Fruit fly (Drosophila melanogaster) whole organism, adult: ENCODE measurements around the gene Neurochondrin.

Experiments
- CG11617 ChIP-seq: fragments of 200-800 bp; sonication (Bioruptor generic); optimal IDR thresholded peaks from 2 replicates; lab custom pipeline; 2017; ENCODE audit warnings: mild to moderate bottlenecking, missing biosample characterization, missing genetic modification reagents, missing genetic modification characterization
- CG12768 ChIP-seq: fragments of 200-800 bp; sonication (Bioruptor generic); optimal IDR thresholded peaks from 2 replicates; lab custom pipeline; 2017; ENCODE audit warnings: missing biosample characterization, missing genetic modification characterization, mild to moderate bottlenecking, moderate library complexity, missing genetic modification reagents
- CG14711 ChIP-seq: fragments of 200-800 bp; sonication (Bioruptor generic); optimal IDR thresholded peaks from 2 replicates; lab custom pipeline; 2018; ENCODE audit warnings: missing biosample characterization, mild to moderate bottlenecking, missing genetic modification characterization, moderate library complexity
- CG1620 ChIP-seq: fragments of 200-800 bp; sonication (Bioruptor generic); optimal IDR thresholded peaks from 2 replicates; lab custom pipeline; 2016; ENCODE audit warnings: missing biosample characterization, missing genetic modification characterization
- CG33017 ChIP-seq: fragments of 200-800 bp; sonication (Bioruptor generic); optimal IDR thresholded peaks from 2 replicates; lab custom pipeline; 2018; ENCODE audit warnings: missing biosample characterization, mild to moderate bottlenecking, missing genetic modification characterization, moderate library complexity
- CG5204 ChIP-seq: fragments of 200-800 bp; sonication (Bioruptor generic); optimal IDR thresholded peaks from 2 replicates; lab custom pipeline; 2016; ENCODE audit warnings: missing biosample characterization, missing genetic modification characterization
- CG7045 ChIP-seq: fragments of 200-800 bp; sonication (Bioruptor generic); optimal IDR thresholded peaks from 2 replicates; lab custom pipeline; 2017; ENCODE audit warnings: missing biosample characterization, mild to moderate bottlenecking, missing genetic modification characterization
- CG7101 ChIP-seq: fragments of 200-800 bp; sonication (Bioruptor generic); optimal IDR thresholded peaks from 2 replicates; lab custom pipeline; 2018; ENCODE audit warnings: missing biosample characterization, mild to moderate bottlenecking, missing genetic modification characterization, moderate library complexity
- Clk ChIP-seq: fragments of 200-800 bp; sonication (Bioruptor generic); optimal IDR thresholded peaks from 2 replicates; lab custom pipeline; 2017; ENCODE audit warnings: missing biosample characterization, missing genetic modification characterization
- Crg-1 ChIP-seq: fragments of 200-800 bp; sonication (Bioruptor generic); optimal IDR thresholded peaks from 2 replicates; lab custom pipeline; 2016; ENCODE audit warnings: missing biosample characterization, missing genetic modification characterization
- Hr96 ChIP-seq: fragments of 200-800 bp; sonication (Bioruptor generic); optimal IDR thresholded peaks from 2 replicates; lab custom pipeline; 2016; ENCODE audit warnings: missing biosample characterization, missing genetic modification characterization
- Mnt ChIP-seq: fragments of 200-800 bp; sonication (Bioruptor generic); optimal IDR thresholded peaks from 2 replicates; lab custom pipeline; 2016; ENCODE audit warnings: missing biosample characterization, mild to moderate bottlenecking, missing genetic modification characterization
- bab1 ChIP-seq: fragments of 200-800 bp; sonication (Bioruptor generic); optimal IDR thresholded peaks from 3 replicates; lab custom pipeline; 2019; ENCODE audit warnings: missing biosample characterization, mild to moderate bottlenecking, missing genetic modification characterization, moderate library complexity
- cic ChIP-seq: fragments of 200-800 bp; sonication (Bioruptor generic); optimal IDR thresholded peaks from 2 replicates; lab custom pipeline; 2017; ENCODE audit warnings: missing biosample characterization, mild to moderate bottlenecking, missing genetic modification characterization, moderate library complexity
- cnc ChIP-seq, 2 experiments: fragments of >200 bp; optimal IDR thresholded peaks; 2 replicates each; lab custom pipeline; 2017
- kay ChIP-seq: fragments of 200-800 bp; sonication (Bioruptor generic); peaks from one replicate; lab custom pipeline; 2016; ENCODE audit warnings: missing biosample characterization, missing genetic modification characterization, borderline replicate concordance
- ovo ChIP-seq: fragments of 200-800 bp; sonication (Bioruptor generic); optimal IDR thresholded peaks from 2 replicates; lab custom pipeline; 2016; ENCODE audit warnings: missing biosample characterization, missing genetic modification characterization
- pad ChIP-seq: fragments of 200-800 bp; sonication (Bioruptor generic); optimal IDR thresholded peaks from 3 replicates; lab custom pipeline; 2017; ENCODE audit warnings: missing biosample characterization, missing genetic modification characterization, mild to moderate bottlenecking, moderate library complexity, missing genetic modification reagents
- tj ChIP-seq: fragments of 200-800 bp; sonication (Bioruptor generic); optimal IDR thresholded peaks from 3 replicates; lab custom pipeline; 2017; ENCODE audit warnings: missing biosample characterization, mild to moderate bottlenecking, missing genetic modification characterization, moderate library complexity
- toe ChIP-seq: fragments of 200-800 bp; sonication (Bioruptor generic); optimal IDR thresholded peaks from 2 replicates; lab custom pipeline; 2016; ENCODE audit warnings: missing biosample characterization, missing genetic modification characterization

The Neurochondrin gene

dm6 chr3R:6467646-6468350 is 439 bp upstream of the Neurochondrin start:
- no peak for TF ChIP-seq CG7045 (GFP tag; lab: Kevin White, UChicago)
- TF ChIP-seq kay: peak; percentile 11
- no peak for TF ChIP-seq toe (GFP tag; lab: Kevin White, UChicago)
- no peak for TF ChIP-seq Mnt (GFP tag; lab: Kevin White, UChicago)

DNA sequence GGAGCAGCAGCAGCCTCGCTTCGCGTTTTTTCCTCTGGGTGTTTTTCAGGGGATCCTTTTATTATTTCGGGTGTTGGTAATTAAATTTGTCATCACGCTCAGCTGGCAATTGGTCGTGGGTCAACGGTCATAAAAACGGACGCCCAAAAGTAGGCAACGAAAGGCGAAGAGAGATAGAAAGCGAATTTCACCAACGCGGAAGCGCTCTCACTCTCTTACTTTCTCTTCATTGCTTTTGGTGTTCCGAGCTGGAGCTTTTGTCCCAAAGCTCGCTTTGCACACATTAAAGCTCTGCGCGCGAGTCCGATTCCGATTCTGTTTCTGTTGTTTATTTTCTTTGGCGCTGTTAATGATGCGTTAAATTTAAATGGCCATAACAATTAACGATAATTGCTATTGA is 6.2 kb downstream of the Neurochondrin start:
- TF ChIP-seq cnc (optimal IDR thresholded peaks at IDR 0.05; lab: Kevin White, UChicago) (no peak), toe (GFP tag; lab: Kevin White, UChicago) (no peak), tj (GFP tag; lab: Kevin White, UChicago) (no peak), CG11617 (no peak), cic (GFP tag; lab: Kevin White, UChicago) (no peak), CG14711 (tag; lab: Kevin White, UChicago) (no peak)

dm6 chr3R:6476429-6476828 is 8.2 kb downstream of the Neurochondrin start:
- no peak for TF ChIP-seq Crg-1 (GFP tag; lab: Kevin White, UChicago)
- TF ChIP-seq CG7101: no peak
- no peak for TF ChIP-seq kay
- no peak for TF ChIP-seq cic (GFP tag; lab: Kevin White, UChicago)
- TF ChIP-seq tj (GFP tag; lab: Kevin White, UChicago): no peak
- TF ChIP-seq bab1 (GFP tag; lab: Kevin White, UChicago): no peak
- no peak for TF ChIP-seq CG33017 (tag; lab: Kevin White, UChicago)
- no peak for TF ChIP-seq cnc (optimal IDR thresholded peaks at IDR 0.05; lab: Kevin White, UChicago)
- TF ChIP-seq CG14711 (tag; lab: Kevin White, UChicago): no peak
- TF ChIP-seq Hr96: no peak
- no peak for TF ChIP-seq CG11617
- no peak for TF ChIP-seq toe (GFP tag; lab: Kevin White, UChicago)
- no peak for TF ChIP-seq Clk (GFP tag; lab: Kevin White, UChicago)
- no peak for TF ChIP-seq CG5204 (GFP tag; lab: Kevin White, UChicago)
- no peak for TF ChIP-seq pad
- no peak for TF ChIP-seq CG7045 (GFP tag; lab: Kevin White, UChicago)
- no peak for TF ChIP-seq CG1620 (GFP tag; lab: Kevin White, UChicago)
- TF ChIP-seq ovo: no peak
- TF ChIP-seq Mnt (GFP tag; lab: Kevin White, UChicago): no peak
- TF ChIP-seq CG12768 (GFP tag; lab: Kevin White, UChicago): no peak

- TF ChIP-seq Mnt (GFP tag; lab: Kevin White, UChicago) (no peak), tj (GFP tag; lab: Kevin White, UChicago) (no peak), CG5204 (GFP tag; lab: Kevin White, UChicago) (no peak), CG33017 (tag; lab: Kevin White, UChicago) (no peak), Hr96 (no peak), toe (GFP tag; lab: Kevin White, UChicago) (no peak), CG1620 (GFP tag; lab: Kevin White, UChicago) (no peak), CG14711 (tag; lab: Kevin White, UChicago) (no peak), CG12768 (GFP tag; lab: Kevin White, UChicago) (no peak), kay (no peak), Clk (GFP tag; lab: Kevin White, UChicago) (no peak), CG7101 (no peak), CG11617 (no peak), cnc (optimal IDR thresholded peaks at IDR 0.05; lab: Kevin White, UChicago) (no peak), pad (no peak), CG7045 (GFP tag; lab: Kevin White, UChicago) (no peak), bab1 (GFP tag; lab: Kevin White, UChicago) (no peak), cic (GFP tag; lab: Kevin White, UChicago) (no peak), ovo (no peak)
These were observed 9.7 kb downstream of the Neurochondrin start, which contains the start of gene CG15186 for dm6 chr3R:6477877-6478361. TSS of gene CG15186 (plus strand) at chr3R:6478311.

DNA sequence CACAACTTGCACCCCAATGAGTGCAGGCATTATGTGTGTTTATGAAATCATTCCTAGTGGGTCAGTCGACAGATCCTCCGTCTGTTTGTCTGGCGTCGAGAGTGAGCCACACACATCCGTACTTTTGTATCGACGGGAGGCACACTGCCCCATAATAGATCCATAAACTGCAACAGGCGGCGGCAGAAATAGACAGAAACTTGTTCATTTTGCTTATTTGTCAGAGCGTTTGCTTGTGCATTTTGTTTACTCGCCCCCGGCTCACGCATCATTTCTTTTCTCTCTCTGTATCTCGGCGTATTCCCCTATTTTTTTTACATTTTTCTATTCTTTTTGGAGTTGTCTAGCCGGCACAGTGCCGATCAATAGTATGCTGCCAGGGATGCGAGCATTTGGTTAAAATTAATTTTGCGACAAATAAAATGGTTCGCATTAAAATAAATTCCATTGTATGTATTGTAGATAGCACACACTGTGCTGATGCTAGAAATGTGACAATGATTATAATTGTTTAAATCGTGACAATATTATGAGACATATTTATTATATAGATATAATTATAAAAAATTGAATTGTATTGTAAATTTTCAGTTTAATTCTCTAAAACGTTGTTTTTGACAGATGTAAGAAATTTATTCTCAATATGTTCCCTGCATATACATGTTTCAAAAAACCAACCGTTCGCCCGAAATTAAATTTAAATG is 13.7 kb downstream of the Neurochondrin start:
- no peak for TF ChIP-seq Clk (GFP tag; lab: Kevin White, UChicago)
- TF ChIP-seq pad: no peak
- no peak for TF ChIP-seq tj (GFP tag; lab: Kevin White, UChicago)
- no peak for TF ChIP-seq Mnt (GFP tag; lab: Kevin White, UChicago)
- TF ChIP-seq CG7045 (GFP tag; lab: Kevin White, UChicago): no peak
- no peak for TF ChIP-seq cnc (optimal IDR thresholded peaks at IDR 0.05; lab: Kevin White, UChicago)
- no peak for TF ChIP-seq Hr96
- TF ChIP-seq kay: no peak
- TF ChIP-seq CG12768 (GFP tag; lab: Kevin White, UChicago): no peak
- TF ChIP-seq CG14711 (tag; lab: Kevin White, UChicago): no peak
- no peak for TF ChIP-seq Crg-1 (GFP tag; lab: Kevin White, UChicago)
- no peak for TF ChIP-seq toe (GFP tag; lab: Kevin White, UChicago)
- TF ChIP-seq cic (GFP tag; lab: Kevin White, UChicago): no peak
- TF ChIP-seq CG33017 (tag; lab: Kevin White, UChicago): no peak
- no peak for TF ChIP-seq CG5204 (GFP tag; lab: Kevin White, UChicago)

dm6 chr3R:6495938-6496337 is 27.7 kb downstream of the Neurochondrin start:
- no peak for TF ChIP-seq ovo
